Fruit fly (Drosophila melanogaster): Measurements from ENCODE around the gene jigr1.
A peak's percentile ranks its signal among the peaks of the same experiment; 100 is the strongest.

Gene jigr1

DNA sequence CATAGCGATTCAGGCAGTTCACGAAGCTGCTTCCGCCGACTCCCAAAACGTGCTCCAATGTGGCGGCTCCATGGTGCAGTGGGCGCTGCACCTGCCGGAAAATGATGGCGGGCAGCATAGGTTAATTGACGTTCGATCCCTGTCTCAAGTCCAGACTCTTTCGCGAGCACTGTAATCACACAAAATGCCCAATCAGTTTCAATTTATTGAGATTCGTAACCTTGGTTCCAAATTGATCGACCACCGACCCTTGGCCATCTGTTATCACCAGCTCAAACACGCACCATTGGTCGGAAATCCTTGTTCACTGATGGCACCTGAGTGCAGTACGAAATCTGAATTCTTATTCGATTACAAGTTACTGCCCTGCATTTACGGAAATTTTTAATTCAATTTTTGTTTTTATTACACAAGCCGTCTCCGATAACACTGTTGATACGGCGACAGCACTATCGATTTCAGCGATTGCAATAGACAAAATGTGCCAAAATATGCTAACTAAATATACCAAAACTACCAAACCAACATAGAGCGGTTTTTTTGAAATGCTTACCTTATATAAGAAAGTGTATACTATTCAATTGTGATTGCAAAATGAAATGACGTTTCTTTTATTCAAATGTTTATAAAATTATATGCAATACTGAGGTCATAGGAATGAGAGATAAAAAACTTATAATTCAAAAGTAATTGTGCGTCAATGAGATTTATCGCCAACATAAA is 49.2 kb downstream of the jigr1 start, which contains the start of gene CLS (continued):
- TF ChIP-seq CG34224 (GFP tag; IDR thresholded peaks at IDR 0.05; ENCODE audit: partially characterized antibody) (peak; percentile 60; the same call in 2 of the 3 replicates), seq (GFP tag; IDR thresholded peaks at IDR 0.05) (no peak), CG15011 (GFP tag; optimal IDR thresholded peaks at IDR 0.05) (no peak), CG2116 (GFP tag; optimal IDR thresholded peaks at IDR 0.05) (peak; percentile 59), YL-1 (GFP tag; optimal IDR thresholded peaks at IDR 0.05) (peak; percentile 15), Sry-δ (GFP tag; optimal IDR thresholded peaks at IDR 0.05) (peak; percentile 67), ab (GFP tag; optimal IDR thresholded peaks at IDR 0.05) (no peak), CG2712 (tag; optimal IDR thresholded peaks at IDR 0.05) (peak; percentile 14), CG10147 (GFP tag; optimal IDR thresholded peaks at IDR 0.05) (peak; percentile 11), Doc3 (GFP tag; IDR thresholded peaks at IDR 0.05; ENCODE audit: partially characterized antibody) (0 out of 3 replicates have a peak, but pooled peaks have one; percentile 52), Med (GFP tag) (peak; percentile 48), CG7839 (tag; optimal IDR thresholded peaks at IDR 0.05) (no peak), hb (GFP tag; IDR thresholded peaks at IDR 0.05; ENCODE audit: partially characterized antibody) (0 out of 3 replicates have a peak, but pooled peaks have one; percentile 14), phol (tag; optimal IDR thresholded peaks at IDR 0.05) (peak; percentile 18), Dref (GFP tag; IDR thresholded peaks at IDR 0.05) (peak; percentile 84), CG16815 (GFP tag; optimal IDR thresholded peaks at IDR 0.05) (no peak), B-H1 (GFP tag; IDR thresholded peaks at IDR 0.05) (no peak), CG15514 (GFP tag; optimal IDR thresholded peaks at IDR 0.05) (peak; percentile 10), MESR4 (GFP tag; optimal IDR thresholded peaks at IDR 0.05) (peak; percentile 58), ham (GFP tag; IDR thresholded peaks at IDR 0.05) (no peak), knrl (GFP tag; IDR thresholded peaks at IDR 0.05; ENCODE audit: partially characterized antibody) (peak; percentile 45; the same call in 2 of the 3 replicates), Ets97D (GFP tag; optimal IDR thresholded peaks at IDR 0.05) (peak; percentile 64), inv (GFP tag; IDR thresholded peaks at IDR 0.05; ENCODE audit: partially characterized antibody) (peak; percentile 15; the same call in 1 of the 2 replicates), sr (GFP tag; IDR thresholded peaks at IDR 0.05) (no peak), Myb (GFP tag; optimal IDR thresholded peaks at IDR 0.05) (peak; percentile 32), hbn (GFP tag; IDR thresholded peaks at IDR 0.05; ENCODE audit: partially characterized antibody) (peak; percentile 47), CG14710 (tag; optimal IDR thresholded peaks at IDR 0.05) (peak; percentile 13), CG12659 (GFP tag; optimal IDR thresholded peaks at IDR 0.05) (peak; percentile 30), amos (GFP tag; IDR thresholded peaks at IDR 0.05; ENCODE audit: partially characterized antibody) (peak; percentile 56; the same call in 1 of the 2 replicates), Deaf1 (tag; optimal IDR thresholded peaks at IDR 0.05) (no peak), stc (GFP tag; IDR thresholded peaks at IDR 0.05) (no peak), grn (GFP tag; optimal IDR thresholded peaks at IDR 0.05) (no peak), unc-4 (GFP tag; IDR thresholded peaks at IDR 0.05; ENCODE audit: partially characterized antibody) (peak; percentile 66), chm (GFP tag; IDR thresholded peaks at IDR 0.05) (no peak), CG13287 (GFP tag; IDR thresholded peaks at IDR 0.05; ENCODE audit: partially characterized antibody) (peak; percentile 74), CG17186 (GFP tag; optimal IDR thresholded peaks at IDR 0.05) (peak; percentile 4), Oaz (GFP tag; IDR thresholded peaks at IDR 0.05) (no peak), stwl (tag; optimal IDR thresholded peaks at IDR 0.05) (peak; percentile 84), Lhr (GFP tag; optimal IDR thresholded peaks at IDR 0.05) (no peak), prd (optimal IDR thresholded peaks at IDR 0.05) (no peak), prd (GFP tag; IDR thresholded peaks at IDR 0.05) (no peak), CG7357 (GFP tag; IDR thresholded peaks at IDR 0.05) (no peak), Dp (GFP tag; optimal IDR thresholded peaks at IDR 0.05) (peak; percentile 83), sug (tag; optimal IDR thresholded peaks at IDR 0.05) (peak; percentile 14), CG6689 (GFP tag; IDR thresholded peaks at IDR 0.05) (no peak), Nf-YC (tag; optimal IDR thresholded peaks at IDR 0.05) (peak; percentile 43), gfzf (GFP tag; optimal IDR thresholded peaks at IDR 0.05) (peak; percentile 77), CG1024 (GFP tag; IDR thresholded peaks at IDR 0.05) (no peak)
